Worm (Caenorhabditis elegans): ENCODE measurements around the gene npr-27.

npr-27 gene

DNA sequence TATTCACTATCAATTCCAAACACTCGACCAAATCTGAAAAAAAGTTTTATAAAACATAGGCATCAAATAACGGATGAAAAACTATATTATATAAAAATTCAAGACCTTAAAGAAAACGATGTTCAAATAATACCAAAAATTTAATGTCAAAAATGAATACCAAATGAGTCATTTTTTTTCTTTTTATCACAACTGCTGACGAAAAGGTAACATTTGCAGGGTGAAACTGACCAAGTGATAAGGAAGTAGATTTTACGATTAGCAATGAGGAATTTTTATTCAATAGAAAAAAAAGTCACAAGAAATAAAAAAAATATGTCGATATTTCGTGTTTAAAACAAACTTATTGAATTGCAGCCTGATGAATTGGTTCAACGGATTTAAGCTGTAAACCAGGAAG lies 19.6 kb upstream of the npr-27 start, which contains the start of gene C06E4.8 (continued):
- no peak for TF ChIP-seq xbp-1 (tag; optimal IDR thresholded peaks at IDR 0.05)

DNA sequence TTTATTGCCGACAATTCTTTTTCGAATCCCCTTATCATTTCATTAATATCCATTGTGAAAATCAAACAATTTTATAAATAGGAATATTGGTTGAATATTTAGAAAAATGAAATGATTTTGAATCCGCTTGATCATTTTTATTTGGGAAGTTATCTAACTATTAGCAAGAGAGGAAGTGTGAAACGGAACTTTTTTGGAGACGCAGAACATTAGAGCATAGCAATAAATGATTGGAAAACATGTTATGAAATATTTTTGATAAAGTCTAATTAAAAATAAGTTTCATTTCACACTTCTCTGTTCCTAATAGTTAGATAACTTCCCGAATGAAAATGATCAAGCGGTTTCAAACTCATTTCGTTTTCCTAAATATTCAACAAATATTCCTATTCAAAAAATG lies 18.0 kb upstream of the npr-27 start, which contains the start of gene F42C5.3:
TSS of gene F42C5.3 (minus strand) at position 101 of the 400 bp plus-strand sequence.
- TF ChIP-seq egl-13 (tag; optimal IDR thresholded peaks at IDR 0.05) (no peak), unc-30 (tag; optimal IDR thresholded peaks at IDR 0.05) (no peak), hlh-17 (GFP tag; optimal IDR thresholded peaks at IDR 0.05; ENCODE audit: borderline replicate concordance) (no peak), blmp-1 (tag; optimal IDR thresholded peaks at IDR 0.05) (no peak)

DNA sequence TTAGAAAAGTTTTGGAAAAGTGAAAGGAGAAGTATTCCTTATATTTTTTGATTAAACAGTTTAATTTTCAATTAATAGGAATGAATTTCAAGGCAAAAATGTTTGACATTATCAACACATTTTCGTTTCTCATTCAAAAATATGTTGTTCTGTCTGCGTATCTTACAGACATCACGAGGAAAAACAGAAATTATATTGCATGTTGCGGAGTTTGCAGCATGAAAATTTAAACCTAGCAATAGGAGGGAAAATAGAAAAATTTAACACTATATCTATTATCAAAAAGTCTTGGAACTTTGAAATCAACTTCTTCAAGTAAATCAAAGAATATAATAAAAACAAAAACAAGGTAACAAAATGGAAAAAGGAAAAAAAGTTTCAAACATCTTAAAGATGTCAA lies 14.4 kb upstream of the npr-27 start:
- peak; percentile 20 to 65 for TF ChIP-seq lin-35 (GFP tag; optimal IDR thresholded peaks at IDR 0.05)
- no peak for TF ChIP-seq sptf-1 (tag; optimal IDR thresholded peaks at IDR 0.05)
- peak; percentile 10 to 34 for TF ChIP-seq efl-1 (optimal IDR thresholded peaks at IDR 0.05)
- TF ChIP-seq efl-1 (GFP tag; optimal IDR thresholded peaks at IDR 0.05 in 1 of 2) = peak; percentile 39 to 94
- TF ChIP-seq lir-3 (tag; optimal IDR thresholded peaks at IDR 0.05; ENCODE audit: poor library complexity) = no peak
- TF ChIP-seq dpl-1 (GFP tag; optimal IDR thresholded peaks at IDR 0.05) = peak in 1 of 3 experiments; percentile 53

DNA sequence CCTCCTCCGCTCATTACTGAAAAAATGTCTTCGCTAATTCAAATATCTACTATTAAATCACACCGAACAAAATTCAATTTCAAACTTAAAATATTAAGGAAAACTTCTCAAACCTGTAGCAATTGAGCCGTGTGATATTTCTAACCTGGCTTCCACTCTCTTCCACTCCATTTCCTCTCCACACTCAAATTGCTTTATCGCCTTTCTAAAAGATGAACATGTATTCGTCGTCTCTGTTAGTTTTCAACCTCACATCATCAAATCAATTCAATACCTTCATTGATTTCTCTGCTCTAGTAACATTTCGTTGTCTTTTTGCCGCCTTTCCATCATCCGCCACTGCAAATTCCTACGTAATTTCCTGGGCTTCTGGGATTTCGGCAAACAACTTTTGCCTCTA lies 13.5 kb upstream of the npr-27 start, which contains the start of gene F42C5.4:
TSS of gene F42C5.4 (minus strand) at position 171 of the 400 bp plus-strand sequence.
- no peak for TF ChIP-seq ama-1 (optimal IDR thresholded peaks at IDR 0.05)
- TF ChIP-seq efl-1 (optimal IDR thresholded peaks at IDR 0.05) = no peak
- TF ChIP-seq efl-1 (GFP tag; optimal IDR thresholded peaks at IDR 0.05 in 1 of 2) = no peak
- no peak for TF ChIP-seq vab-15 (tag; optimal IDR thresholded peaks at IDR 0.05)
- no peak for TF ChIP-seq ztf-4 (tag; optimal IDR thresholded peaks at IDR 0.05)
- no peak for TF ChIP-seq lin-35 (GFP tag; optimal IDR thresholded peaks at IDR 0.05)
- TF ChIP-seq fkh-8 (tag; optimal IDR thresholded peaks at IDR 0.05) = no peak
- no peak for TF ChIP-seq lin-13 (GFP tag; optimal IDR thresholded peaks at IDR 0.05)
- TF ChIP-seq ets-5 (GFP tag; IDR thresholded peaks at IDR 0.05) = no peak
- no peak for TF ChIP-seq nhr-76 (tag; optimal IDR thresholded peaks at IDR 0.05)
- TF ChIP-seq F16B12.6 (tag; optimal IDR thresholded peaks at IDR 0.05) = no peak
- TF ChIP-seq dpl-1 (GFP tag; optimal IDR thresholded peaks at IDR 0.05) = no peak

DNA sequence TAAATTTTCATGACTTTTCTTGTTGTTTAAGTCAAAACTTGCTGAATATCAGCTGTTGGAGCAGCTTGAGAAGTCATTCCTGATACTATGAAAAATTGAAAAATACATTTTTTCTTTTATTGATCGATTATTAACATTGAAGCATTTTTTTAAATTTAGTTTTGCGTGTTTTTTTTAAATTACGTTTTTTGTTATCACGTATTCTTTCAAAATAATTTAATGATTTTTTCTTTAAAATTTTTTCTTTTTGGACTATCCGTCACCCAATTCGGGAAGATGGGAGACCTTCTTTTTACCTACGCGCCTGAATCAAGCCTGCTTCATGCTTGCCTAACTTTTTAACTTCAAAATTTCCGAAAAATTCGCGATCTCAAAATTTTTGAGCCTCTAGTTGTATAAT lies 11.3 kb upstream of the npr-27 start, which contains the start of gene F42C5.5:
TSS of gene F42C5.5 (minus strand) at position 101 of the 400 bp plus-strand sequence.
- TF ChIP-seq tlp-1 (tag; optimal IDR thresholded peaks at IDR 0.05) (no peak), grh-1 (GFP tag; IDR thresholded peaks at IDR 0.05) (no peak), nhr-11 (tag; optimal IDR thresholded peaks at IDR 0.05) (no peak), tbx-2 (tag; optimal IDR thresholded peaks at IDR 0.05) (no peak), swsn-7 (tag; optimal IDR thresholded peaks at IDR 0.05) (no peak), vab-15 (tag; optimal IDR thresholded peaks at IDR 0.05) (no peak), nhr-20 (tag; optimal IDR thresholded peaks at IDR 0.05) (no peak), C16A3.4 (tag; optimal IDR thresholded peaks at IDR 0.05) (no peak), nhr-85 (tag) (no peak), nhr-84 (tag; optimal IDR thresholded peaks at IDR 0.05) (no peak), fos-1 (tag; optimal IDR thresholded peaks at IDR 0.05) (no peak), lin-13 (GFP tag; optimal IDR thresholded peaks at IDR 0.05) (no peak), nhr-237 (tag; optimal IDR thresholded peaks at IDR 0.05) (no peak), F16B12.6 (tag; optimal IDR thresholded peaks at IDR 0.05) (no peak), lin-39 (tag; optimal IDR thresholded peaks at IDR 0.05) (no peak), elt-2 (tag; optimal IDR thresholded peaks at IDR 0.05) (no peak)

DNA sequence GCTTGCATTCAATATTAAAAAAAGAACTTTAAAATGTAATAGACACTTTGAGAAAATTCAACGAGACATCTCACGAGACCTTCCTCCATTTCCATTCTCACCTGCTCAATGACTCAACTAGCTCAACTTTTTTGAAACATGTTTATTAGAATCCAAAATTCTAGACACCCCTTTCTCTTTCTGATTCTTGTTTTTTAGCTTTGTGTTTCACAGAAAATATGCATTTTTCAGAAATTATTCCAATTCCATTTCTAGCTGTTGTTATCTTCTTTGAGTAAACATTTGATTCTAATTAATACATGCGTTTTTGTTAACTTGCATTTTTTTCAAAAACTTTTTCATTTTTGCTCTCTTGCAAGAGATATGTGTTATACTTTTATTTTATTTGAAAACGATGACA lies 3.9 kb upstream of the npr-27 start:
- TF ChIP-seq lin-35 (GFP tag; optimal IDR thresholded peaks at IDR 0.05) (no peak), unc-30 (tag; optimal IDR thresholded peaks at IDR 0.05) (no peak), nhr-71 (tag; optimal IDR thresholded peaks at IDR 0.05) (peak; percentile 35), hlh-4 (tag; optimal IDR thresholded peaks at IDR 0.05) (peak; percentile 69), isw-1 (GFP tag; IDR thresholded peaks at IDR 0.05) (no peak), fkh-8 (tag; optimal IDR thresholded peaks at IDR 0.05) (peak; percentile 60), efl-3 (GFP tag; optimal IDR thresholded peaks at IDR 0.05) (no peak), ceh-90 (tag; optimal IDR thresholded peaks at IDR 0.05) (no peak), grh-1 (GFP tag; IDR thresholded peaks at IDR 0.05) (no peak), snu-23 (GFP tag; optimal IDR thresholded peaks at IDR 0.05) (no peak)
